Worm (Caenorhabditis elegans) whole organism, mixed stage, embryonic: ENCODE data around the gene pcp-2.

ENCODE experiments used
- M03D4.4 ChIP-seq: sonication (generic microtip); optimal IDR thresholded peaks from 2 replicates; lab custom pipeline; 2017; ENCODE audit warnings: mild to moderate bottlenecking, missing genetic modification characterization, missing compliant biosample characterization
- lin-13 ChIP-seq: fragments of 150-350 bp; optimal IDR thresholded peaks from 2 replicates; lab custom pipeline; 2014; ENCODE audit warnings: missing biosample characterization, missing genetic modification characterization

- TF ChIP-seq M03D4.4 (tag; lab: Kevin White, UChicago) (no peak), lin-13 (tag; lab: Kevin White, UChicago) (no peak)
These were observed 34.3 kb downstream of the pcp-2 start for ce11 chrIV:9130605-9131004.
